Worm (Caenorhabditis elegans): ENCODE data around the gene T25B9.9.

T25B9.9 gene

DNA sequence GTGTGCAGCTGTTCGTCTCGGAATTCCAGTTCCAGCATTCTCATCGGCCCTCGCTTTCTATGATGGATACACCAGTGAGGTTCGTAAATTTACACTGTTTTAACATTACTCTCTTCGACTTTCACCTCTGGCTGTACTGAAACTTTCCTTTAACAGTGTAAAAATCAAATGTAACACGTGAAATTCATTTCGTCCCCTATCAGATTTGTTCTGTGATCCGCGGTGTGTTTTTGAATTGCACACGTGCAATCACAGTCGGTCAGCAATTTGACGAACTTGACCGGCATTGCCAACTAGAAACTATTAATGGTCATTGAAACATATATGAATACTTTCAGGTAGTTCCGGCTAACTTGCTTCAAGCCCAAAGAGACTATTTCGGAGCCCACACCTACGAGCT lies 7.6 kb downstream of the T25B9.9 start:
- TF ChIP-seq nhr-19 (GFP tag; conservative IDR thresholded peaks at IDR 0.05) (peak; percentile 24; the same call in 1 of the 2 replicates), nhr-77 (tag; optimal IDR thresholded peaks at IDR 0.05) (no peak), snpc-4 (tag; optimal IDR thresholded peaks at IDR 0.05) (no peak), hpl-2 (GFP tag; optimal IDR thresholded peaks at IDR 0.05) (no peak), mab-9 (GFP tag; IDR thresholded peaks at IDR 0.05) (no peak), C34B4.2 (tag; optimal IDR thresholded peaks at IDR 0.05) (no peak), swsn-7 (tag; optimal IDR thresholded peaks at IDR 0.05) (no peak), nhr-20 (tag; optimal IDR thresholded peaks at IDR 0.05) (peak; percentile 61), elt-3 (tag; optimal IDR thresholded peaks at IDR 0.05) (peak in 2 of 6 experiments; percentile 5 to 12), snu-23 (GFP tag; optimal IDR thresholded peaks at IDR 0.05) (peak; percentile 25), tlp-1 (tag; optimal IDR thresholded peaks at IDR 0.05) (no peak), nhr-90 (tag; optimal IDR thresholded peaks at IDR 0.05; ENCODE audit: poor library complexity) (no peak), mdl-1 (tag; optimal IDR thresholded peaks at IDR 0.05) (peak in 1 of 2 experiments; percentile 57), nhr-71 (tag; optimal IDR thresholded peaks at IDR 0.05) (peak; percentile 16), blmp-1 (tag; optimal IDR thresholded peaks at IDR 0.05) (peak; percentile 65), elt-2 (tag; optimal IDR thresholded peaks at IDR 0.05) (no peak), lin-15B (tag; optimal IDR thresholded peaks at IDR 0.05) (no peak), ceh-90 (tag; optimal IDR thresholded peaks at IDR 0.05) (no peak), mep-1 (tag; optimal IDR thresholded peaks at IDR 0.05) (no peak), unc-86 (tag; optimal IDR thresholded peaks at IDR 0.05) (no peak), skn-1 (tag; optimal IDR thresholded peaks at IDR 0.05) (no peak), fkh-10 (GFP tag; optimal IDR thresholded peaks at IDR 0.05) (no peak), jun-1 (tag; optimal IDR thresholded peaks at IDR 0.05) (no peak), ceh-8 (GFP tag; optimal IDR thresholded peaks at IDR 0.05) (no peak), lsy-2 (tag; optimal IDR thresholded peaks at IDR 0.05) (no peak), lin-35 (GFP tag; optimal IDR thresholded peaks at IDR 0.05) (peak in 1 of 2 experiments; percentile 16), lin-14 (GFP tag; optimal IDR thresholded peaks at IDR 0.05) (peak; percentile 29), nhr-85 (tag) (peak; percentile 89), nhr-28 (tag; optimal IDR thresholded peaks at IDR 0.05) (no peak), sox-4 (tag; optimal IDR thresholded peaks at IDR 0.05) (no peak), tbx-2 (tag; optimal IDR thresholded peaks at IDR 0.05) (peak; percentile 35), nhr-47 (tag; optimal IDR thresholded peaks at IDR 0.05) (no peak)

DNA sequence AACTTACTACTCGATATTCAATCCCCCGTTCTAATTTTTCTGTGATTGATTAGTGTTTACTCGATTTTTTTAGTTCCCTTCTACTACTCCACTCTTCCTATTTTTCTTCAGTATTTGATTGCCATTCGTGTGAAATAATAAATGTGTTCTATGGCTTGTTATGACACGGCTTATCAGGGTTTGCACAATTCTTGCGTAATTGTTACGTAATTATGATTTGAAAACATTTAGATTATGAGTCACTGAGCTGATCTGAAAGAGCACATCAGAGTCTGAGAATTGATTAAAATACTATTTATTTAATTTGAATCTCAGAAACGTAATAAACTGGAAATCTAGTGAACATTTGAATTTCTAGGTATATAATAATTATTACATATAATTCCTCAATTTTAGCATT lies 8.1 kb downstream of the T25B9.9 start:
- no peak for TF ChIP-seq ceh-8 (GFP tag; optimal IDR thresholded peaks at IDR 0.05)
- no peak for TF ChIP-seq ceh-90 (tag; optimal IDR thresholded peaks at IDR 0.05)
- no peak for TF ChIP-seq aly-2 (tag; optimal IDR thresholded peaks at IDR 0.05)
- no peak for TF ChIP-seq hlh-4 (tag; optimal IDR thresholded peaks at IDR 0.05)
- no peak for TF ChIP-seq grh-1 (GFP tag; IDR thresholded peaks at IDR 0.05)
- TF ChIP-seq pqm-1 (tag; optimal IDR thresholded peaks at IDR 0.05), result no peak
- no peak for TF ChIP-seq fkh-10 (GFP tag; optimal IDR thresholded peaks at IDR 0.05)
- no peak for TF ChIP-seq nhr-76 (tag; optimal IDR thresholded peaks at IDR 0.05)
- TF ChIP-seq hpl-2 (GFP tag; optimal IDR thresholded peaks at IDR 0.05), result no peak
- TF ChIP-seq ces-1 (GFP tag; optimal IDR thresholded peaks at IDR 0.05), result no peak
- TF ChIP-seq fkh-4 (tag; optimal IDR thresholded peaks at IDR 0.05; ENCODE audit: borderline replicate concordance), result no peak
- no peak for TF ChIP-seq lin-13 (GFP tag; optimal IDR thresholded peaks at IDR 0.05)
- no peak for TF ChIP-seq C34B4.2 (tag; optimal IDR thresholded peaks at IDR 0.05)
- TF ChIP-seq tlp-1 (tag; optimal IDR thresholded peaks at IDR 0.05), result no peak
- TF ChIP-seq isw-1 (GFP tag; IDR thresholded peaks at IDR 0.05), result no peak
- no peak for TF ChIP-seq nhr-28 (tag; optimal IDR thresholded peaks at IDR 0.05)
- no peak for TF ChIP-seq lir-3 (tag; optimal IDR thresholded peaks at IDR 0.05; ENCODE audit: poor library complexity)
- TF ChIP-seq rnt-1 (tag; optimal IDR thresholded peaks at IDR 0.05), result no peak
